Worm (Caenorhabditis elegans) whole organism, L3 larva: Measurements from ENCODE around the gene unc-112.

Experiments
- R02D3.7 ChIP-seq: fragments of 150-350 bp; optimal IDR thresholded peaks from 2 replicates; lab custom pipeline; 2014; ENCODE audit warnings: missing biosample characterization, missing genetic modification characterization
- egl-27 ChIP-seq: sonication (generic microtip); optimal IDR thresholded peaks from 4 replicates; lab custom pipeline; 2017; ENCODE audit warnings: missing biosample characterization, missing genetic modification reagents, missing genetic modification characterization
- elt-3 ChIP-seq, 3 experiments: fragments of 150-350 bp in 1 of 3; sonication (generic microtip) in 2 of 3; optimal IDR thresholded peaks; 2 replicates in 2 of 3; 4 replicates in 1 of 3; lab custom pipeline; 2014 to 2017; ENCODE audit warnings: missing biosample characterization in 3 of 3, missing genetic modification characterization in 3 of 3
- nhr-11 ChIP-seq: fragments of 150-350 bp; optimal IDR thresholded peaks from 2 replicates; lab custom pipeline; 2014; ENCODE audit warnings: missing biosample characterization, missing genetic modification characterization
- nhr-23 ChIP-seq: fragments of 150-350 bp; optimal IDR thresholded peaks from 2 replicates; lab custom pipeline; 2014; ENCODE audit warnings: missing biosample characterization, missing genetic modification reagents, missing genetic modification characterization
- nhr-237 ChIP-seq: fragments of 150-350 bp; optimal IDR thresholded peaks from 2 replicates; lab custom pipeline; 2014; ENCODE audit warnings: missing biosample characterization, missing genetic modification characterization
- nhr-28 ChIP-seq: fragments of 150-350 bp; optimal IDR thresholded peaks from 2 replicates; lab custom pipeline; 2014; ENCODE audit warnings: missing biosample characterization, missing genetic modification characterization
- pha-4 ChIP-seq: fragments of 150-350 bp; optimal IDR thresholded peaks from 2 replicates; lab custom pipeline; 2014; ENCODE audit warnings: missing biosample characterization, missing genetic modification reagents, missing genetic modification characterization
- skn-1 ChIP-seq: fragments of 150-350 bp; optimal IDR thresholded peaks from 2 replicates; lab custom pipeline; 2014; ENCODE audit warnings: missing biosample characterization, missing genetic modification characterization
- zag-1 ChIP-seq: fragments of 150-350 bp; optimal IDR thresholded peaks from 2 replicates; lab custom pipeline; 2014; ENCODE audit warnings: missing biosample characterization, missing genetic modification characterization

DNA sequence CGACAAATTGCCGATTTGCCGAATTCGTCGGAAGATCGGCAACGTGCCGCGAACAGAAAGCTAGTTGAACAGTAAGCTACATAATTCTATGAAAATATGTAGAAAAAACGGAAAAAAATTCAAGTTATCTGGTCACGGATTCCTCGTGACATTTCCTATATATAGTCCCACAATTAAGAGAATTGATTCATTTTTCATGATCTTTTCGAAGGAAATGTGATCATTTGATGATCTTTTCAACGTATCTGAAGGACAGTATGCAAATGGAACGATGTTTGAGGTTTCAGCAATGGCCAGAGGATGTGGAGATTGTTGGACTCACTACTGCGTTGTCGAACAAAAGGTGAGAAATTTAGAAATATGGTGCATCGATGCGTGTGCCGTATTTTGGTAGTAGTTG, 11.5 kb upstream of the unc-112 start, which contains the start of gene R08A2.9:
- TF ChIP-seq nhr-237 (tag; lab: Kevin White, UChicago) (no peak), skn-1 (no peak), nhr-23 (tag; lab: Kevin White, UChicago) (no peak), nhr-28 (tag; lab: Kevin White, UChicago) (no peak), zag-1 (no peak), pha-4 (no peak), R02D3.7 (tag; lab: Kevin White, UChicago) (no peak), elt-3 (tag; optimal IDR thresholded peaks at IDR 0.05; lab: Kevin White, UChicago) (no peak), nhr-11 (tag; lab: Kevin White, UChicago) (no peak), egl-27 (tag; lab: Kevin White, UChicago) (no peak)
